Fruit fly (Drosophila melanogaster) whole organism, embryonic: ENCODE measurements around the gene CG2747.
A peak's percentile ranks its signal among the peaks of the same experiment; 100 is the strongest.

Source experiments
- CG12155 ChIP-seq: fragments of 200-800 bp; sonication (Bioruptor generic); optimal IDR thresholded peaks from 3 replicates; lab custom pipeline; 2016; ENCODE audit warnings: missing biosample characterization, missing genetic modification characterization
- CG12769 ChIP-seq: fragments of 200-800 bp; sonication (Bioruptor generic); optimal IDR thresholded peaks from 2 replicates; lab custom pipeline; 2019; ENCODE audit warnings: missing biosample characterization, mild to moderate bottlenecking, missing genetic modification characterization, moderate library complexity
- CG15269 ChIP-seq: fragments of 200-800 bp; sonication (Bioruptor generic); optimal IDR thresholded peaks from 2 replicates; lab custom pipeline; 2018; ENCODE audit warnings: missing biosample characterization, mild to moderate bottlenecking, missing genetic modification characterization, moderate library complexity
- CG17328 ChIP-seq: fragments of 200-800 bp; sonication (Bioruptor generic); IDR thresholded peaks from 2 replicates; pipeline ENCODE4 v1.3.6; 2022; ENCODE audit warnings: missing biosample characterization, missing genetic modification characterization
- CG2712 ChIP-seq: fragments of 200-800 bp; optimal IDR thresholded peaks from 3 replicates; lab custom pipeline; 2019; ENCODE audit warnings: missing biosample characterization, mild to moderate bottlenecking, missing genetic modification characterization, moderate library complexity
- CG3163 ChIP-seq: fragments of 200-800 bp; sonication (Bioruptor generic); optimal IDR thresholded peaks from 3 replicates; lab custom pipeline; 2016; ENCODE audit warnings: missing biosample characterization, missing genetic modification characterization
- CG7372 ChIP-seq: fragments of 200-800 bp; sonication (Bioruptor generic); IDR thresholded peaks from 2 replicates; pipeline ENCODE4 v1.3.6; 2022; ENCODE audit warnings: missing biosample characterization, missing genetic modification characterization
- CG8359 ChIP-seq: fragments of 200-800 bp; sonication (Bioruptor generic); optimal IDR thresholded peaks from 2 replicates; lab custom pipeline; 2017; ENCODE audit warnings: missing biosample characterization, mild to moderate bottlenecking, missing genetic modification characterization, borderline replicate concordance
- Drgx ChIP-seq: fragments of 200-800 bp; sonication (Bioruptor generic); IDR thresholded peaks from 2 replicates; pipeline ENCODE4 v1.3.6; 2022; ENCODE audit warnings: missing biosample characterization, missing genetic modification characterization
- Fer2 ChIP-seq: fragments of 200-800 bp; sonication (Bioruptor generic); optimal IDR thresholded peaks from 2 replicates; lab custom pipeline; 2018; ENCODE audit warnings: missing biosample characterization, mild to moderate bottlenecking, missing genetic modification characterization, moderate library complexity
- H2.0 ChIP-seq: fragments of 200-800 bp; sonication (Bioruptor generic); IDR thresholded peaks from 2 replicates; pipeline ENCODE4 v1.3.6; 2022; ENCODE audit warnings: missing biosample characterization, missing genetic modification characterization
- Hr51 ChIP-seq, 2 experiments: fragments of 200-800 bp; sonication (Bioruptor generic); optimal IDR thresholded peaks; 2 replicates in 1 of 2; 3 replicates in 1 of 2; lab custom pipeline; 2016 to 2018; ENCODE audit warnings: missing biosample characterization in 2 of 2, missing genetic modification characterization in 2 of 2, mild to moderate bottlenecking in 1 of 2, moderate library complexity in 1 of 2
- Med ChIP-seq: fragments of 200-800 bp; sonication (Bioruptor generic); peaks from one replicate; lab custom pipeline; 2016; ENCODE audit warnings: missing biosample characterization, missing genetic modification characterization, mild to moderate bottlenecking, inconsistent platforms, moderate library complexity
- Ptx1 ChIP-seq: fragments of 200-800 bp; sonication (Bioruptor generic); IDR thresholded peaks from 2 replicates; pipeline ENCODE4 v1.3.6; 2022; ENCODE audit warnings: missing biosample characterization, missing genetic modification characterization
- Rfx ChIP-seq: fragments of 200-800 bp; sonication (Bioruptor generic); IDR thresholded peaks from 2 replicates; pipeline ENCODE4 v1.3.6; 2022; ENCODE audit warnings: missing biosample characterization, missing genetic modification characterization
- Trl ChIP-seq, 3 experiments: fragments of >200 bp in 2 of 3; fragments of 200-800 bp in 1 of 3; sonication (Bioruptor generic) in 1 of 3; optimal IDR thresholded peaks; 2 replicates in 1 of 3; 3 replicates in 2 of 3; lab custom pipeline; 2016 to 2017; ENCODE audit warnings: missing biosample characterization in 1 of 3, missing genetic modification characterization in 1 of 3
- bab2 ChIP-seq: fragments of 200-800 bp; sonication (Bioruptor generic); optimal IDR thresholded peaks from 2 replicates; lab custom pipeline; 2016; ENCODE audit warnings: missing biosample characterization, missing genetic modification characterization
- cg ChIP-seq: fragments of 200-800 bp; sonication (Bioruptor generic); optimal IDR thresholded peaks from 3 replicates; lab custom pipeline; 2019; ENCODE audit warnings: missing biosample characterization, mild to moderate bottlenecking, missing genetic modification characterization, moderate library complexity
- chinmo ChIP-seq: fragments of 200-800 bp; sonication (Bioruptor generic); IDR thresholded peaks from 4 replicates; pipeline ENCODE4 v1.3.6; 2022; ENCODE audit warnings: missing biosample characterization, missing genetic modification characterization; ENCODE audit not compliant: partially characterized antibody
- crp ChIP-seq, 2 experiments: fragments of 200-800 bp; sonication (Bioruptor generic); optimal IDR thresholded peaks; 2 replicates in 1 of 2; 3 replicates in 1 of 2; lab custom pipeline; 2017; ENCODE audit warnings: missing biosample characterization in 2 of 2, missing genetic modification characterization in 2 of 2, mild to moderate bottlenecking in 1 of 2, moderate library complexity in 1 of 2
- cwo ChIP-seq: fragments of 200-800 bp; sonication (Bioruptor generic); optimal IDR thresholded peaks from 3 replicates; lab custom pipeline; 2017; ENCODE audit warnings: missing biosample characterization, missing genetic modification characterization, mild to moderate bottlenecking, moderate library complexity, missing genetic modification reagents
- exex ChIP-seq: fragments of 200-800 bp; sonication (Bioruptor generic); optimal IDR thresholded peaks from 4 replicates; lab custom pipeline; 2018; ENCODE audit warnings: missing biosample characterization, mild to moderate bottlenecking, missing genetic modification characterization, moderate library complexity
- gem ChIP-seq: fragments of 200-800 bp; sonication (Bioruptor generic); optimal IDR thresholded peaks from 2 replicates; lab custom pipeline; 2019; ENCODE audit warnings: missing biosample characterization, mild to moderate bottlenecking, missing genetic modification characterization, moderate library complexity
- lola ChIP-seq, 3 experiments: fragments of >200 bp in 2 of 3; fragments of 200-800 bp in 1 of 3; sonication (Bioruptor generic) in 1 of 3; optimal IDR thresholded peaks; 2 replicates each; lab custom pipeline; 2017 to 2019; ENCODE audit warnings: missing biosample characterization in 3 of 3, missing genetic modification characterization in 3 of 3, mild to moderate bottlenecking in 1 of 3, moderate library complexity in 1 of 3
- mirr ChIP-seq: fragments of 200-800 bp; sonication (Bioruptor generic); optimal IDR thresholded peaks from 3 replicates; lab custom pipeline; 2018; ENCODE audit warnings: missing biosample characterization, mild to moderate bottlenecking, missing genetic modification characterization
- sens ChIP-seq: fragments of 200-800 bp; sonication (Bioruptor generic); peaks from one replicate; lab custom pipeline; 2016; ENCODE audit warnings: missing biosample characterization, missing genetic modification characterization
- slp2 ChIP-seq: fragments of 200-800 bp; sonication (Bioruptor generic); optimal IDR thresholded peaks from 2 replicates; lab custom pipeline; 2016; ENCODE audit warnings: missing biosample characterization, missing genetic modification characterization
- sug ChIP-seq: fragments of 200-800 bp; optimal IDR thresholded peaks from 2 replicates; lab custom pipeline; 2019; ENCODE audit warnings: missing biosample characterization, mild to moderate bottlenecking, missing genetic modification characterization, moderate library complexity
- tap ChIP-seq: fragments of 200-800 bp; optimal IDR thresholded peaks from 3 replicates; lab custom pipeline; 2019; ENCODE audit warnings: missing biosample characterization, mild to moderate bottlenecking, missing genetic modification characterization, moderate library complexity
- tin ChIP-seq: fragments of 200-800 bp; sonication (Bioruptor generic); optimal IDR thresholded peaks from 3 replicates; lab custom pipeline; 2016; ENCODE audit warnings: missing biosample characterization, missing genetic modification characterization
- tna ChIP-seq: fragments of 200-800 bp; sonication (Bioruptor generic); IDR thresholded peaks from 2 replicates; pipeline ENCODE4 v1.3.6; 2022; ENCODE audit warnings: missing biosample characterization, missing genetic modification characterization; ENCODE audit not compliant: partially characterized antibody
- zen2 ChIP-seq: fragments of 200-800 bp; sonication (Bioruptor generic); IDR thresholded peaks from 3 replicates; pipeline ENCODE4 v1.3.6; 2022; ENCODE audit warnings: missing biosample characterization, missing genetic modification characterization; ENCODE audit not compliant: partially characterized antibody

The CG2747 gene

dm6 chr3R:7995722-7996121, 34.9 kb downstream of the CG2747 start, which contains the start of gene Elovl7 (continued):
- TF ChIP-seq CG15269, result no peak
- TF ChIP-seq Med (GFP tag; lab: Kevin White, UChicago), result peak; percentile 83
- no peak for TF ChIP-seq CG12769 (tag; lab: Kevin White, UChicago)

dm6 chr3R:7994629-7995028, 36.0 kb downstream of the CG2747 start:
- TF ChIP-seq CG12155 (GFP tag; lab: Kevin White, UChicago) (no peak), Ptx1 (GFP tag; lab: Robert Waterston, UW) (0 out of 2 replicates have a peak, but pooled peaks have one; percentile 6)

DNA sequence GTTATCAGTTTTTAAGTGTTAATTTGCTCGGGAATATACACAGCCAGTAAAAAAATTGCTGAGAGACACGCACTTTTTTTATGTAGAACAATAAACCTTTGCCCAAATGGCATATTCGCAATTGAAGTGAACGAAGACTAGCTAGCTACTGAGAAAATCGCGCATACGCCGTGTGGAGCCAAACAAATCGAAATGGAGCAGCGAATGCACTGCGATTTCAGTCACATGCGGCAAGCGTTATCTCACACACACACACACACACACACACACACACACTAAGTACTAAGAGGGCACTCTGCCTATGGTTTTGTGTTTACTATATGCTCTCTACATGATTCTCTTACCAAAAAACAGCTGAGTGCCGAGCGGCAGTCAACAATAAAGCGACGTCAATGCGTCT, 37.1 kb downstream of the CG2747 start:
- TF ChIP-seq slp2 (GFP tag; lab: Kevin White, UChicago) (no peak), lola (GFP tag; optimal IDR thresholded peaks at IDR 0.05; lab: Kevin White, UChicago) (no peak), sug (peak; percentile 27), zen2 (GFP tag; lab: Robert Waterston, UW) (peak; percentile 10; the same call in 1 of the 3 replicates), tna (GFP tag; lab: Robert Waterston, UW) (no peak), CG2712 (tag; lab: Kevin White, UChicago) (no peak), Med (GFP tag; lab: Kevin White, UChicago) (no peak), tin (GFP tag; lab: Kevin White, UChicago) (no peak), chinmo (peak; percentile 85; the same call in 1 of the 4 replicates), CG3163 (GFP tag; lab: Kevin White, UChicago) (peak; percentile 80), exex (tag; lab: Kevin White, UChicago) (peak; percentile 25), CG8359 (GFP tag; lab: Kevin White, UChicago) (no peak), CG7372 (GFP tag; lab: Robert Waterston, UW) (0 out of 2 replicates have a peak, but pooled peaks have one; percentile 37), Fer2 (tag; lab: Kevin White, UChicago) (no peak), Rfx (no peak), H2.0 (GFP tag; lab: Robert Waterston, UW) (no peak), sens (GFP tag; lab: Kevin White, UChicago) (peak; percentile 68), Drgx (GFP tag; lab: Robert Waterston, UW) (0 out of 2 replicates have a peak, but pooled peaks have one; percentile 9), crp (GFP tag; optimal IDR thresholded peaks at IDR 0.05; lab: Kevin White, UChicago) (peak in 1 of 2 experiments; percentile 39), mirr (GFP tag; lab: Kevin White, UChicago) (peak; percentile 18), cg (peak; percentile 75), Trl (optimal IDR thresholded peaks at IDR 0.05; lab: Kevin White, UChicago) (peak; percentile 15 to 70), Trl (GFP tag; optimal IDR thresholded peaks at IDR 0.05; lab: Kevin White, UChicago) (no peak), cwo (GFP tag; lab: Kevin White, UChicago) (peak; percentile 46)

dm6 chr3R:7992100-7992499, 38.5 kb downstream of the CG2747 start:
- no peak for TF ChIP-seq CG17328 (GFP tag; lab: Robert Waterston, UW)
- TF ChIP-seq tap (tag; lab: Kevin White, UChicago), result no peak
- peak in 1 of 2 experiments; percentile 13 for TF ChIP-seq Hr51 (GFP tag; optimal IDR thresholded peaks at IDR 0.05; lab: Kevin White, UChicago)
- TF ChIP-seq gem (tag; lab: Kevin White, UChicago), result peak; percentile 16
- no peak for TF ChIP-seq bab2 (GFP tag; lab: Kevin White, UChicago)
